Worm (Caenorhabditis elegans): ENCODE measurements around the gene pha-4.

- TF ChIP-seq flt-1 (GFP tag; IDR thresholded peaks at IDR 0.05) (no peak), med-1 (GFP tag; optimal IDR thresholded peaks at IDR 0.05; ENCODE audit: insufficient read depth) (no peak), cog-1 (tag; optimal IDR thresholded peaks at IDR 0.05) (no peak), ztf-29 (GFP tag; IDR thresholded peaks at IDR 0.05) (no peak), ztf-23 (GFP tag; IDR thresholded peaks at IDR 0.05) (no peak), ref-1 (GFP tag; conservative IDR thresholded peaks at IDR 0.05) (no peak)
Observed at ce11 chrV:20763192-20763591, 10.3 kb downstream of the pha-4 start.
